Worm (Caenorhabditis elegans): Measurements from ENCODE around the gene ssp-33.
"Not testable (repeated sequence)": the region's sequence is repeated elsewhere in the genome, so short reads cannot be mapped to it uniquely, and the experiment has no call there.

ce11 chrV:14750357-14750756 is 39.2 kb downstream of the ssp-33 start, which contains the start of gene nspa-10:
- TF ChIP-seq fkh-10 (GFP tag; optimal IDR thresholded peaks at IDR 0.05); fos-1 (tag; optimal IDR thresholded peaks at IDR 0.05); aly-2 (tag; optimal IDR thresholded peaks at IDR 0.05); ceh-82 (tag; optimal IDR thresholded peaks at IDR 0.05); daf-12 (tag; optimal IDR thresholded peaks at IDR 0.05); pha-4 (tag; optimal IDR thresholded peaks at IDR 0.05); egl-27 (tag; optimal IDR thresholded peaks at IDR 0.05); jun-1 (tag; optimal IDR thresholded peaks at IDR 0.05): not testable (repeated sequence)
